Fruit fly (Drosophila melanogaster) whole organism, prepupa: ENCODE results near the gene Kr-h1.

Experiments used
- CG10669 ChIP-seq: fragments of 200-800 bp; sonication (Bioruptor generic); optimal IDR thresholded peaks from 3 replicates; lab custom pipeline; 2018; ENCODE audit warnings: missing biosample characterization, mild to moderate bottlenecking, missing genetic modification characterization, moderate library complexity
- CG16779 ChIP-seq: fragments of 200-800 bp; sonication (Bioruptor generic); optimal IDR thresholded peaks from 3 replicates; lab custom pipeline; 2017; ENCODE audit warnings: missing biosample characterization, mild to moderate bottlenecking, missing genetic modification characterization
- CG9139 ChIP-seq: fragments of 200-800 bp; sonication (Bioruptor generic); optimal IDR thresholded peaks from 3 replicates; lab custom pipeline; 2017; ENCODE audit warnings: missing biosample characterization, mild to moderate bottlenecking, missing genetic modification characterization
- Eip93F ChIP-seq: fragments of 200-800 bp; sonication (Bioruptor generic); optimal IDR thresholded peaks from 2 replicates; lab custom pipeline; 2016; ENCODE audit warnings: missing biosample characterization, mild to moderate bottlenecking, missing genetic modification characterization
- Ets96B ChIP-seq: fragments of 200-800 bp; optimal IDR thresholded peaks from 2 replicates; lab custom pipeline; 2019; ENCODE audit warnings: missing biosample characterization, mild to moderate bottlenecking, missing genetic modification characterization, moderate library complexity
- Hr38 ChIP-seq: sonication (Bioruptor generic); optimal IDR thresholded peaks from 2 replicates; lab custom pipeline; 2016; ENCODE audit warnings: missing biosample characterization, missing genetic modification characterization
- Hr39 ChIP-seq: fragments of 200-800 bp; sonication (Bioruptor generic); optimal IDR thresholded peaks from 2 replicates; lab custom pipeline; 2016; ENCODE audit warnings: missing biosample characterization, missing genetic modification characterization
- OdsH ChIP-seq: fragments of 200-800 bp; sonication (Bioruptor generic); optimal IDR thresholded peaks from 3 replicates; lab custom pipeline; 2016; ENCODE audit warnings: missing biosample characterization, missing genetic modification characterization
- Sox102F ChIP-seq: fragments of 200-800 bp; sonication (Bioruptor generic); optimal IDR thresholded peaks from 2 replicates; lab custom pipeline; 2016; ENCODE audit warnings: missing biosample characterization, mild to moderate bottlenecking, missing genetic modification characterization
- eg ChIP-seq: fragments of 200-800 bp; sonication (Bioruptor generic); IDR thresholded peaks from 3 replicates; pipeline ENCODE4 v1.3.6; 2022; ENCODE audit warnings: missing biosample characterization, missing genetic modification characterization
- lz ChIP-seq: fragments of 200-800 bp; sonication (Bioruptor generic); optimal IDR thresholded peaks from 3 replicates; lab custom pipeline; 2016; ENCODE audit warnings: missing biosample characterization, missing genetic modification characterization

dm6 chr2L:6075345-6075744 is 7.1 kb upstream of the Kr-h1 start:
- no peak for TF ChIP-seq CG10669 (GFP tag; lab: Kevin White, UChicago)
- no peak for TF ChIP-seq Sox102F (GFP tag; lab: Kevin White, UChicago)
- TF ChIP-seq CG9139: no peak
- no peak for TF ChIP-seq Hr39 (GFP tag; lab: Kevin White, UChicago)
- no peak for TF ChIP-seq Hr38 (GFP tag; lab: Kevin White, UChicago)
- no peak for TF ChIP-seq Ets96B (tag; lab: Kevin White, UChicago)
- no peak for TF ChIP-seq lz (GFP tag; lab: Kevin White, UChicago)
- no peak for TF ChIP-seq CG16779 (tag; lab: Kevin White, UChicago)
- TF ChIP-seq eg (GFP tag; lab: Robert Waterston, UW): no peak
- TF ChIP-seq OdsH (GFP tag; lab: Kevin White, UChicago): no peak
- no peak for TF ChIP-seq Eip93F (GFP tag; lab: Kevin White, UChicago)
